Worm (Caenorhabditis elegans): Measurements from ENCODE around the gene str-27.

- TF ChIP-seq Y75B8A.6 (GFP tag; IDR thresholded peaks at IDR 0.05): no peak
- no peak for TF ChIP-seq lin-39 (tag; optimal IDR thresholded peaks at IDR 0.05)
- TF ChIP-seq skn-1 (tag; optimal IDR thresholded peaks at IDR 0.05): no peak
- no peak for TF ChIP-seq zfp-2 (tag; optimal IDR thresholded peaks at IDR 0.05)
- no peak for TF ChIP-seq daf-16 (GFP tag; optimal IDR thresholded peaks at IDR 0.05)
- TF ChIP-seq daf-16 (tag; optimal IDR thresholded peaks at IDR 0.05): no peak
- TF ChIP-seq lsy-2 (tag; optimal IDR thresholded peaks at IDR 0.05): no peak
Observed at ce11 chrV:15716679-15717078, 18.9 kb downstream of the str-27 start, which contains the start of gene Y6E2A.4.
